Worm (Caenorhabditis elegans) whole organism, early embryonic: ENCODE measurements around the gene K02E11.6.

Experiments used
- F13C5.2 ChIP-seq: sonication (generic microtip); optimal IDR thresholded peaks from 2 replicates; lab custom pipeline; 2017; ENCODE audit warnings: mild to moderate bottlenecking, missing genetic modification characterization, inconsistent platforms, missing compliant biosample characterization
- aly-1 ChIP-seq: sonication (generic microtip); optimal IDR thresholded peaks from 2 replicates; lab custom pipeline; 2016; ENCODE audit warnings: missing genetic modification characterization, missing compliant biosample characterization
- flt-1 ChIP-seq: fragments of 200-800 bp; sonication (Bioruptor generic); IDR thresholded peaks from 2 replicates; pipeline ENCODE4 v1.3.6; 2022; ENCODE audit warnings: missing genetic modification characterization, missing compliant biosample characterization
- pes-1 ChIP-seq: fragments of 200-800 bp; sonication (Bioruptor generic); IDR thresholded peaks from 2 replicates; pipeline ENCODE4 v1.3.6; 2022; ENCODE audit warnings: missing genetic modification reagents, missing genetic modification characterization, missing compliant biosample characterization
- tra-4 ChIP-seq: sonication (generic microtip); optimal IDR thresholded peaks from 2 replicates; lab custom pipeline; 2017; ENCODE audit warnings: missing genetic modification characterization, missing compliant biosample characterization

DNA sequence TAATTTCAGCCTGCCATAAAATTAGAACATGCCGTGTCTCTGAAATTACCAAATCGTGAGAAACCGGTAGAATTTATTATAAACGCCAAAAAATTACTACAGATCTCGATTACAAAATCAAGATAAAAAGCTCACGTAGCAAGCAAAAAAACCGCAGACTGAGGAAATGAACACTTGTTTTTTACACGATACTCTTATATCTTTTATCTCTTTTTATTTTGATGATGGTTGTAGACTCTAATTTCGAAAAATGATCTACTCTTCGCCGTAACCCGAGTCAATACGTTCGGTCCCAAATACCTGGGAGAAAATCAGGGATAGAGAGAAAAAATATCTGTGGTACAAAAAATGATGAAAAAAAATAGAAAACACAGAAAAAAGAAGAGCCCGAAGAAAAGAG is 25.5 kb upstream of the K02E11.6 start:
- TF ChIP-seq tra-4 (tag; lab: Kevin White, UChicago) = no peak
- no peak for TF ChIP-seq F13C5.2 (tag; lab: Kevin White, UChicago)
- no peak for TF ChIP-seq pes-1 (GFP tag; lab: Robert Waterston, UW)
- no peak for TF ChIP-seq flt-1 (GFP tag; lab: Robert Waterston, UW)
- no peak for TF ChIP-seq aly-1 (tag; lab: Kevin White, UChicago)
